Fruit fly (Drosophila melanogaster): Measurements from ENCODE around the gene CG12301.
A peak's percentile ranks its signal among the peaks of the same experiment; 100 is the strongest.

- TF ChIP-seq D1 (tag; optimal IDR thresholded peaks at IDR 0.05) (no peak), CG8159 (tag; optimal IDR thresholded peaks at IDR 0.05) (peak; percentile 23), CG8301 (tag; optimal IDR thresholded peaks at IDR 0.05) (peak; percentile 42), CG34367 (tag; optimal IDR thresholded peaks at IDR 0.05) (no peak), CG9948 (tag; optimal IDR thresholded peaks at IDR 0.05) (peak; percentile 42), fd96Ca (GFP tag; IDR thresholded peaks at IDR 0.05) (peak; percentile 53), CG13204 (GFP tag; optimal IDR thresholded peaks at IDR 0.05) (no peak), Pif1B (GFP tag; optimal IDR thresholded peaks at IDR 0.05) (no peak), Ets98B (GFP tag; IDR thresholded peaks at IDR 0.05) (peak; percentile 61), EcR (GFP tag; optimal IDR thresholded peaks at IDR 0.05) (no peak), CG4496 (GFP tag; IDR thresholded peaks at IDR 0.05) (no peak), CG17806 (tag; optimal IDR thresholded peaks at IDR 0.05) (no peak), CG10348 (GFP tag; IDR thresholded peaks at IDR 0.05) (no peak), CG14655 (GFP tag; optimal IDR thresholded peaks at IDR 0.05) (peak; percentile 57)
Measured at dm6 chr3L:15592536-15593260, 12.1 kb downstream of the CG12301 start.

Data from whole organism, pupa.